Worm (Caenorhabditis elegans) whole organism, L2 larva: ENCODE measurements around the gene oac-29.
A peak's percentile ranks its signal among the peaks of the same experiment; 100 is the strongest.

Experiments
- R02D3.7 ChIP-seq: fragments of 150-350 bp; optimal IDR thresholded peaks from 2 replicates; lab custom pipeline; 2014; ENCODE audit warnings: missing biosample characterization, missing genetic modification characterization
- alr-1 ChIP-seq: fragments of 150-350 bp; optimal IDR thresholded peaks from 2 replicates; lab custom pipeline; 2014; ENCODE audit warnings: missing biosample characterization, missing genetic modification characterization
- aly-2 ChIP-seq: fragments of 150-350 bp; optimal IDR thresholded peaks from 2 replicates; lab custom pipeline; 2014; ENCODE audit warnings: missing biosample characterization, missing genetic modification characterization
- ceh-82 ChIP-seq: fragments of 150-350 bp; optimal IDR thresholded peaks from 2 replicates; lab custom pipeline; 2014; ENCODE audit warnings: missing biosample characterization, missing genetic modification characterization
- fos-1 ChIP-seq: fragments of 150-350 bp; optimal IDR thresholded peaks from 2 replicates; lab custom pipeline; 2014; ENCODE audit warnings: missing biosample characterization, missing genetic modification characterization
- lin-11 ChIP-seq: fragments of 150-350 bp; sonication (generic microtip); optimal IDR thresholded peaks from 2 replicates; lab custom pipeline; 2014; ENCODE audit warnings: missing biosample characterization, missing genetic modification characterization, inconsistent platforms, mixed read lengths
- mbf-1 ChIP-seq: sonication (generic microtip); optimal IDR thresholded peaks from 2 replicates; lab custom pipeline; 2017; ENCODE audit warnings: missing biosample characterization, missing genetic modification characterization
- mdl-1 ChIP-seq, 2 experiments: fragments of 150-350 bp in 1 of 2; sonication (generic microtip) in 1 of 2; optimal IDR thresholded peaks; 2 replicates each; lab custom pipeline; 2017; ENCODE audit warnings: missing biosample characterization in 2 of 2, missing genetic modification characterization in 2 of 2
- nhr-6 ChIP-seq: fragments of 150-350 bp; optimal IDR thresholded peaks from 2 replicates; lab custom pipeline; 2014; ENCODE audit warnings: missing biosample characterization, missing genetic modification characterization
- nhr-77 ChIP-seq: fragments of 150-350 bp; optimal IDR thresholded peaks from 2 replicates; lab custom pipeline; 2014; ENCODE audit warnings: missing biosample characterization, missing genetic modification characterization
- snpc-4 ChIP-seq: fragments of 150-350 bp; optimal IDR thresholded peaks from 2 replicates; lab custom pipeline; 2014; ENCODE audit warnings: missing biosample characterization, missing genetic modification characterization
- ztf-11 ChIP-seq: sonication (generic microtip); optimal IDR thresholded peaks from 2 replicates; lab custom pipeline; 2017; ENCODE audit warnings: missing biosample characterization, missing genetic modification characterization

DNA sequence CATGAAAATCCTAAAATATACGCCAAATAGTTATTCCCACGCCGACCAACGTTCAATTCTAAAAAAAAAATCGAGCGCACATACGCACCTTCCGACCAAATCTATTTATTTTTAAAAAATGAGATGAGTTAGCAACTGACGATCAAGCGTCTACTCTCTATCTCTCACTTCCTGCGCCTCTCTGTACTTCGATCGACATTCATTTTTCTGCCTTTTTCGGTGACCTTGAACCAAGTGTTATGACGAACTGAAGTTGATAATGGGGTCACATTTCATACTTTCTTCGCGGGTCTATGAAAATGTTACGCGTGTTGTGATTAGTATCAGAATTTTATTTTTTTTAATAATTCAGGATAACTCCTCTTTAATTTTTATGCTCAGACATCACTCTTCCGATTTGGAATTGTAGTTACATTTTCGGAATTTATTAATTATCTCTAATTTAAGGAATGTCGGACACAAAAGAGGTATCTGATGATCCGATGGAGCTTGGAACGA, 28.1 kb downstream of the oac-29 start, which contains the start of gene smk-1:
- TF ChIP-seq nhr-6 (tag; lab: Kevin White, UChicago) = no peak
- no peak for TF ChIP-seq ceh-82 (tag; lab: Kevin White, UChicago)
- TF ChIP-seq nhr-77 (tag; lab: Kevin White, UChicago) = no peak
- no peak for TF ChIP-seq lin-11 (tag; lab: Kevin White, UChicago)
- no peak for TF ChIP-seq ztf-11 (tag; lab: Kevin White, UChicago)
- TF ChIP-seq fos-1 (tag; lab: Kevin White, UChicago) = peak; percentile 50
- TF ChIP-seq aly-2 (tag; lab: Kevin White, UChicago) = no peak
- no peak for TF ChIP-seq mbf-1 (tag; lab: Kevin White, UChicago)
- TF ChIP-seq R02D3.7 (tag; lab: Kevin White, UChicago) = no peak
- no peak for TF ChIP-seq snpc-4 (tag; lab: Kevin White, UChicago)
- TF ChIP-seq mdl-1 (tag; optimal IDR thresholded peaks at IDR 0.05; lab: Kevin White, UChicago) = no peak
- no peak for TF ChIP-seq alr-1
